Fruit fly (Drosophila melanogaster): Measurements from ENCODE around the gene LManII.

DNA sequence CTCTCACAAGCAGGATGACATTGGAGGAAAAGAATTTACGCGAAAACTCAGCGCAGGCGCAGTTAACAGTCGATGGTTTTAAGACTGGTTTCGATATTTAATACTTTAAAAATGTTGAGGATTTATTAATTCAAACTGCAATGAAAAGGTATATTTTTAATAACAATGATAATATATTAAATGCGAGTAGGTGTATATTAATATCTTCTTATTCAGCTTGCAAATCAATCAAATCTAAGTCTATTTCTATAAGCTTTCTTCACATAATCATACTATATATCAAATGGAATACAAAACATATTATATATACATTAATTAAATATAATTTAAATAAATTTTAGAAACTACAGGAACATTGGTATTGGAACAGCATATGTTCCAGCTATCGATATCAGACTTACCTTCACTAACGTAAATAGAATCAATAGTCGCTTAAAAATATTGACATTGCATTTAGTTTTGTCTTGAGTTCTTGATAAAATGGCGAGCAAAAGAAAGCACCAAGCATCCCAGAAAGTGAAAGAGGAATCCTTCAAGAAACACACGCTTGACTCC lies 21.8 kb upstream of the LManII start, which contains the start of the genes TBC1D16 and holn1:
- TF ChIP-seq CG15011 (GFP tag; optimal IDR thresholded peaks at IDR 0.05) (no peak), prd (optimal IDR thresholded peaks at IDR 0.05) (no peak), prd (GFP tag; IDR thresholded peaks at IDR 0.05) (no peak), dm (GFP tag; optimal IDR thresholded peaks at IDR 0.05) (no peak), sens (GFP tag) (no peak), ERR (GFP tag; optimal IDR thresholded peaks at IDR 0.05) (no peak)

All from whole organism, embryonic.